Worm (Caenorhabditis elegans): ENCODE data around the gene ergo-1.

- no peak for TF ChIP-seq fax-1 (tag; optimal IDR thresholded peaks at IDR 0.05)
- no peak for TF ChIP-seq rnt-1 (tag; optimal IDR thresholded peaks at IDR 0.05)
- TF ChIP-seq pha-4 (tag; optimal IDR thresholded peaks at IDR 0.05) = no peak
- TF ChIP-seq ceh-9 (tag; optimal IDR thresholded peaks at IDR 0.05) = no peak
- no peak for TF ChIP-seq ama-1 (optimal IDR thresholded peaks at IDR 0.05)
Observed at ce11 chrV:1003400-1003799, 5.2 kb upstream of the ergo-1 start, which contains the start of gene Y50D4C.5.

Measured in whole organism, late embryonic.